Worm (Caenorhabditis elegans): ENCODE data around the gene chil-2.

The chil-2 gene

ce11 chrII:9874508-9875229, at the start of gene chil-2, which contains the start of gene ctsa-3.2:
chil-2 (minus strand) TSS chrII:9874608.
ctsa-3.2 (plus strand) TSS chrII:9875179.
- TF ChIP-seq lsy-2 (tag; optimal IDR thresholded peaks at IDR 0.05) (no peak), drap-1 (GFP tag; optimal IDR thresholded peaks at IDR 0.05) (no peak), ham-2 (GFP tag; optimal IDR thresholded peaks at IDR 0.05) (no peak), bed-3 (GFP tag; optimal IDR thresholded peaks at IDR 0.05) (no peak), ztf-11 (tag; optimal IDR thresholded peaks at IDR 0.05) (no peak), unc-39 (tag; optimal IDR thresholded peaks at IDR 0.05) (no peak), mep-1 (tag; optimal IDR thresholded peaks at IDR 0.05) (no peak), nhr-12 (tag; optimal IDR thresholded peaks at IDR 0.05) (no peak), snpc-4 (tag; optimal IDR thresholded peaks at IDR 0.05) (no peak), elt-3 (tag; optimal IDR thresholded peaks at IDR 0.05) (no peak), mab-5 (tag; optimal IDR thresholded peaks at IDR 0.05) (no peak), lin-13 (tag; optimal IDR thresholded peaks at IDR 0.05) (no peak), nhr-76 (tag; optimal IDR thresholded peaks at IDR 0.05) (no peak), nhr-28 (tag; optimal IDR thresholded peaks at IDR 0.05) (no peak), elt-1 (tag; optimal IDR thresholded peaks at IDR 0.05; ENCODE audit: borderline replicate concordance, insufficient read depth) (no peak), hlh-1 (tag; optimal IDR thresholded peaks at IDR 0.05) (no peak), pha-4 (tag; optimal IDR thresholded peaks at IDR 0.05) (no peak), nhr-2 (tag; optimal IDR thresholded peaks at IDR 0.05) (no peak), lin-32 (GFP tag; optimal IDR thresholded peaks at IDR 0.05) (no peak)

- TF ChIP-seq nhr-76 (tag; optimal IDR thresholded peaks at IDR 0.05) = no peak
- no peak for TF ChIP-seq elt-3 (tag; optimal IDR thresholded peaks at IDR 0.05)
- TF ChIP-seq lsy-2 (tag; optimal IDR thresholded peaks at IDR 0.05) = no peak
- no peak for TF ChIP-seq blmp-1 (tag; optimal IDR thresholded peaks at IDR 0.05)
- no peak for TF ChIP-seq unc-120 (tag; optimal IDR thresholded peaks at IDR 0.05; ENCODE audit: poor library complexity, severe bottlenecking)
- TF ChIP-seq tbx-8 (GFP tag; optimal IDR thresholded peaks at IDR 0.05) = no peak
- no peak for TF ChIP-seq zip-8 (tag; optimal IDR thresholded peaks at IDR 0.05)
- TF ChIP-seq snpc-4 (tag; optimal IDR thresholded peaks at IDR 0.05) = no peak
- TF ChIP-seq ham-2 (GFP tag; optimal IDR thresholded peaks at IDR 0.05) = no peak
These were observed 47.3 kb upstream of the chil-2 start, which contains the start of gene C05C10.2 for ce11 chrII:9921622-9922269. C05C10.2 (plus strand) TSS chrII:9922219.

- TF ChIP-seq sptf-1 (tag; optimal IDR thresholded peaks at IDR 0.05) (no peak), mab-5 (tag; optimal IDR thresholded peaks at IDR 0.05) (no peak), pha-4 (tag; optimal IDR thresholded peaks at IDR 0.05) (no peak), cnd-1 (tag; optimal IDR thresholded peaks at IDR 0.05) (no peak), mls-2 (tag; optimal IDR thresholded peaks at IDR 0.05) (no peak), elt-3 (tag; optimal IDR thresholded peaks at IDR 0.05) (no peak), M03D4.4 (tag; optimal IDR thresholded peaks at IDR 0.05) (no peak), snpc-4 (tag; optimal IDR thresholded peaks at IDR 0.05) (no peak), nhr-12 (tag; optimal IDR thresholded peaks at IDR 0.05) (no peak), mep-1 (tag; optimal IDR thresholded peaks at IDR 0.05) (no peak), lsy-2 (tag; optimal IDR thresholded peaks at IDR 0.05) (no peak), ces-1 (GFP tag; optimal IDR thresholded peaks at IDR 0.05) (no peak), nhr-237 (tag; optimal IDR thresholded peaks at IDR 0.05) (no peak), drap-1 (GFP tag; optimal IDR thresholded peaks at IDR 0.05) (no peak), ztf-11 (tag; optimal IDR thresholded peaks at IDR 0.05) (no peak), sem-2 (GFP tag; optimal IDR thresholded peaks at IDR 0.05) (no peak), tbx-8 (GFP tag; optimal IDR thresholded peaks at IDR 0.05) (no peak), lin-32 (GFP tag; optimal IDR thresholded peaks at IDR 0.05) (no peak)
These were observed 46.1 kb upstream of the chil-2 start, which contains the start of gene pho-10 for ce11 chrII:9920468-9920867. pho-10 (minus strand) TSS chrII:9920568.

ce11 chrII:9917904-9918303, 43.5 kb upstream of the chil-2 start, which contains the start of gene C05C10.8:
C05C10.8 (minus strand) TSS chrII:9918004.
- no peak for TF ChIP-seq hlh-1 (tag; optimal IDR thresholded peaks at IDR 0.05)
- no peak for TF ChIP-seq cnd-1 (tag; optimal IDR thresholded peaks at IDR 0.05)
- no peak for TF ChIP-seq nhr-2 (tag; optimal IDR thresholded peaks at IDR 0.05)
- no peak for TF ChIP-seq mab-5 (tag; optimal IDR thresholded peaks at IDR 0.05)
- no peak for TF ChIP-seq unc-39 (tag; optimal IDR thresholded peaks at IDR 0.05)
- TF ChIP-seq lin-32 (GFP tag; optimal IDR thresholded peaks at IDR 0.05) = no peak
- no peak for TF ChIP-seq lin-13 (tag; optimal IDR thresholded peaks at IDR 0.05)
- TF ChIP-seq nhr-12 (tag; optimal IDR thresholded peaks at IDR 0.05) = no peak
- no peak for TF ChIP-seq snpc-4 (tag; optimal IDR thresholded peaks at IDR 0.05)
- TF ChIP-seq ceh-83 (GFP tag; optimal IDR thresholded peaks at IDR 0.05) = no peak
- TF ChIP-seq ztf-11 (tag; optimal IDR thresholded peaks at IDR 0.05) = no peak

All from whole organism, mixed stage, embryonic.